Worm (Caenorhabditis elegans): ENCODE measurements around the gene F23A7.1.

ce11 chrX:16217108-16217507 lies at the start of gene F23A7.1:
- TF ChIP-seq lin-35 (GFP tag; optimal IDR thresholded peaks at IDR 0.05): no peak
- no peak for TF ChIP-seq jun-1 (tag; optimal IDR thresholded peaks at IDR 0.05)
- TF ChIP-seq sup-37 (GFP tag; optimal IDR thresholded peaks at IDR 0.05): no peak
- no peak for TF ChIP-seq hlh-4 (tag; optimal IDR thresholded peaks at IDR 0.05)
- TF ChIP-seq tbx-2 (tag; optimal IDR thresholded peaks at IDR 0.05): no peak
- no peak for TF ChIP-seq mep-1 (tag; optimal IDR thresholded peaks at IDR 0.05)
- no peak for TF ChIP-seq lin-39 (tag; optimal IDR thresholded peaks at IDR 0.05)
- no peak for TF ChIP-seq zag-1 (tag; optimal IDR thresholded peaks at IDR 0.05)
